Worm (Caenorhabditis elegans) whole organism, L1 larva: ENCODE results near the gene Y47D7A.6.

Experiments
- C34B4.2 ChIP-seq: sonication (generic microtip); optimal IDR thresholded peaks from 2 replicates; lab custom pipeline; 2017; ENCODE audit warnings: mild to moderate bottlenecking, missing genetic modification characterization, missing compliant biosample characterization
- alr-1 ChIP-seq: fragments of 200-800 bp; sonication (Bioruptor generic); optimal IDR thresholded peaks from 2 replicates; lab custom pipeline; 2018; ENCODE audit warnings: borderline replicate concordance, mild to moderate bottlenecking, missing genetic modification characterization, missing compliant biosample characterization
- fkh-10 ChIP-seq: sonication (generic microtip); optimal IDR thresholded peaks from 2 replicates; lab custom pipeline; 2017; ENCODE audit warnings: missing biosample characterization, missing genetic modification reagents, missing genetic modification characterization
- fos-1 ChIP-seq: fragments of 150-350 bp; optimal IDR thresholded peaks from 2 replicates; lab custom pipeline; 2014; ENCODE audit warnings: missing biosample characterization, missing genetic modification characterization
- mab-9 ChIP-seq: fragments of 200-800 bp; sonication (Bioruptor generic); IDR thresholded peaks from 2 replicates; pipeline ENCODE4 v1.3.6; 2022; ENCODE audit warnings: missing genetic modification reagents, missing genetic modification characterization, missing compliant biosample characterization
- nhr-71 ChIP-seq: sonication (generic microtip); optimal IDR thresholded peaks from 2 replicates; lab custom pipeline; 2016; ENCODE audit warnings: mild to moderate bottlenecking, missing genetic modification characterization, moderate library complexity, missing compliant biosample characterization
- nhr-76 ChIP-seq: sonication (generic microtip); optimal IDR thresholded peaks from 2 replicates; lab custom pipeline; 2017; ENCODE audit warnings: missing biosample characterization, missing genetic modification characterization
- nhr-77 ChIP-seq: fragments of 150-350 bp; optimal IDR thresholded peaks from 2 replicates; lab custom pipeline; 2014; ENCODE audit warnings: missing biosample characterization, missing genetic modification characterization
- unc-62 ChIP-seq: fragments of 150-350 bp; optimal IDR thresholded peaks from 2 replicates; lab custom pipeline; 2014; ENCODE audit warnings: missing biosample characterization, missing genetic modification reagents, missing genetic modification characterization

- TF ChIP-seq C34B4.2 (tag; lab: Kevin White, UChicago) (no peak), fkh-10 (no peak), mab-9 (GFP tag; lab: Robert Waterston, UW) (no peak), nhr-77 (tag; lab: Kevin White, UChicago) (no peak), nhr-71 (tag; lab: Kevin White, UChicago) (no peak), nhr-76 (tag; lab: Kevin White, UChicago) (no peak), fos-1 (no peak), alr-1 (tag; lab: Kevin White, UChicago) (no peak), unc-62 (GFP tag; lab: Kevin White, UChicago) (no peak)
Observed at ce11 chrV:4396257-4396656, 21.8 kb downstream of the Y47D7A.6 start, which contains the start of gene F13A2.3.
